Worm (Caenorhabditis elegans): ENCODE measurements around the gene mec-3.

DNA sequence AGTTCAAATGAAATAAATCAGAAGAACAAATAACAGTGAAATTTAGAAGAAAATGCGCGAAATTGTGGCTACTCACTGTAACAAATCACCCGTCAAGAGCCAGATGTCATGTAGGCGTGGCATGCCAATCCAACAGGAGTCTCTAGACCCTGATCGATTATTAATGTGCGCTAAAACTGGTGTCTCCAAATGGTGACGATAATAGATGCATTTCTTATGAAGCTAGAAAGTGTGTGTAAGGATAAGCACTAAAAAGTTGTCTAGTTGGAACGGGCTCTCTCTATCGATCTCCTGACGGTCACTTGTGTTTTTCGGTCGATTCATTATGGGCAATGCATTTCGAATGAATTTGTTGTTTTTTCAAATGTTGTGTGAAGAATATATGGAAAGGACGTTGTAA, at the start of gene mec-3:
- no peak for TF ChIP-seq him-1 (tag; optimal IDR thresholded peaks at IDR 0.05)
- no peak for TF ChIP-seq W03F9.2 (tag; optimal IDR thresholded peaks at IDR 0.05)
- no peak for TF ChIP-seq dao-5 (tag; optimal IDR thresholded peaks at IDR 0.05)

Data from whole organism, L4/young adult.